Worm (Caenorhabditis elegans) whole organism, young adult: ENCODE measurements around the gene Y57G11C.46.
"Not testable (repeated sequence)": the region's sequence is repeated elsewhere in the genome, so short reads cannot be mapped to it uniquely, and the experiment has no call there.

Experiments used
- B0035.1 ChIP-seq: sonication (generic microtip); optimal IDR thresholded peaks from 2 replicates; lab custom pipeline; 2016; ENCODE audit warnings: missing genetic modification characterization, mild to moderate bottlenecking, missing compliant biosample characterization, missing genotype, missing genetic modification reagents
- B0336.3 ChIP-seq: fragments of 200-800 bp; sonication (Bioruptor generic); IDR thresholded peaks from 2 replicates; pipeline ENCODE4 v1.3.6; 2022; ENCODE audit warnings: missing genetic modification characterization, missing compliant biosample characterization
- C06A6.2 ChIP-seq: fragments of 200-800 bp; sonication (Bioruptor generic); conservative IDR thresholded peaks from 2 replicates; pipeline ENCODE4 v1.3.6; 2022; ENCODE audit warnings: missing genetic modification characterization, missing compliant biosample characterization
- F22D6.2 ChIP-seq: sonication (generic microtip); optimal IDR thresholded peaks from 2 replicates; lab custom pipeline; 2016; ENCODE audit warnings: mild to moderate bottlenecking, missing genetic modification characterization, missing compliant biosample characterization
- F49E8.2 ChIP-seq: sonication (generic microtip); optimal IDR thresholded peaks from 3 replicates; lab custom pipeline; 2017; ENCODE audit warnings: missing genetic modification characterization, mild to moderate bottlenecking, missing compliant biosample characterization, antibody characterized with exemption, moderate library complexity; ENCODE audit not compliant: insufficient read depth
- F55B11.4 ChIP-seq: sonication (generic microtip); optimal IDR thresholded peaks from 2 replicates; lab custom pipeline; 2016; ENCODE audit warnings: missing compliant biosample characterization, missing genetic modification characterization, borderline replicate concordance; ENCODE audit not compliant: insufficient read depth
- F57C9.4 ChIP-seq: sonication (generic microtip); optimal IDR thresholded peaks from 2 replicates; lab custom pipeline; 2017; ENCODE audit warnings: mild to moderate bottlenecking, missing genetic modification characterization, missing compliant biosample characterization
- T07F8.4 ChIP-seq: sonication (generic microtip); optimal IDR thresholded peaks from 2 replicates; lab custom pipeline; 2016; ENCODE audit warnings: mild to moderate bottlenecking, missing genetic modification characterization, moderate library complexity, missing compliant biosample characterization
- Y53F4B.3 ChIP-seq: fragments of 200-800 bp; sonication (Bioruptor generic); IDR thresholded peaks from 2 replicates; pipeline ENCODE4 v1.3.6; 2022; ENCODE audit warnings: missing genetic modification reagents, missing genetic modification characterization, missing compliant biosample characterization
- Y67H2A.10 ChIP-seq: fragments of 200-800 bp; sonication (Bioruptor generic); conservative IDR thresholded peaks from 2 replicates; pipeline ENCODE4 v1.3.6; 2022; ENCODE audit warnings: missing genetic modification reagents, missing genetic modification characterization, missing compliant biosample characterization
- ZK185.1 ChIP-seq: sonication (generic microtip); optimal IDR thresholded peaks from 2 replicates; lab custom pipeline; 2016; ENCODE audit warnings: mild to moderate bottlenecking, missing genetic modification characterization, missing compliant biosample characterization; ENCODE audit not compliant: poor library complexity, severe bottlenecking
- ama-1 ChIP-seq, 3 experiments: fragments of 150-350 bp in 1 of 3; sonication (generic microtip) in 2 of 3; optimal IDR thresholded peaks; 2 replicates each; lab custom pipeline; 2014 to 2018; ENCODE audit warnings: missing biosample characterization in 2 of 3, missing genetic modification characterization in 2 of 3, missing genetic modification reagents in 2 of 3
- aptf-3 ChIP-seq: fragments of 200-800 bp; sonication (Bioruptor generic); IDR thresholded peaks from 2 replicates; pipeline ENCODE4 v1.3.6; 2022; ENCODE audit warnings: missing genetic modification characterization, missing compliant biosample characterization
- attf-6 ChIP-seq: fragments of 200-800 bp; sonication (Bioruptor generic); IDR thresholded peaks from 2 replicates; pipeline ENCODE4 v1.3.6; 2022; ENCODE audit warnings: missing genetic modification reagents, missing genetic modification characterization, missing compliant biosample characterization
- ccch-3 ChIP-seq: fragments of 200-800 bp; sonication (Bioruptor generic); optimal IDR thresholded peaks from 2 replicates; lab custom pipeline; 2018; ENCODE audit warnings: mild to moderate bottlenecking, missing genetic modification characterization, missing compliant biosample characterization
- cebp-1 ChIP-seq, 2 experiments: fragments of 200-800 bp in 1 of 2; sonication (Bioruptor generic) in 1 of 2; sonication (generic microtip) in 1 of 2; IDR thresholded peaks in 1 of 2; optimal IDR thresholded peaks in 1 of 2; 2 replicates each; pipeline versions ENCODE4 v1.3.6 to Lab custom; 2017 to 2022; ENCODE audit warnings: missing compliant biosample characterization in 2 of 2, missing genetic modification characterization in 2 of 2, mild to moderate bottlenecking in 1 of 2, missing genetic modification reagents in 1 of 2, moderate library complexity in 1 of 2
- ceh-58 ChIP-seq: fragments of 200-800 bp; sonication (Bioruptor generic); IDR thresholded peaks from 2 replicates; pipeline ENCODE4 v1.3.6; 2022; ENCODE audit warnings: missing genetic modification characterization, missing compliant biosample characterization
- ceh-91 ChIP-seq: fragments of 200-800 bp; sonication (Bioruptor generic); IDR thresholded peaks from 2 replicates; pipeline ENCODE4 v1.3.6; 2022; ENCODE audit warnings: missing genetic modification reagents, missing genetic modification characterization, missing compliant biosample characterization
- die-1 ChIP-seq: sonication (generic microtip); optimal IDR thresholded peaks from 2 replicates; lab custom pipeline; 2016; ENCODE audit warnings: missing genotype, mild to moderate bottlenecking, missing genetic modification characterization, missing compliant biosample characterization
- dox-1 ChIP-seq: fragments of 200-800 bp; sonication (Bioruptor generic); IDR thresholded peaks from 2 replicates; pipeline ENCODE4 v1.3.6; 2022; ENCODE audit warnings: missing genetic modification reagents, missing genetic modification characterization, missing compliant biosample characterization
- dpff-1 ChIP-seq: sonication (generic microtip); optimal IDR thresholded peaks from 2 replicates; lab custom pipeline; 2017; ENCODE audit warnings: mild to moderate bottlenecking, missing genetic modification characterization, missing compliant biosample characterization
- dpl-1 ChIP-seq: fragments of 150-350 bp; optimal IDR thresholded peaks from 2 replicates; lab custom pipeline; 2014; ENCODE audit warnings: missing biosample characterization, missing genetic modification reagents, missing genetic modification characterization
- egrh-3 ChIP-seq: fragments of 200-800 bp; sonication (Bioruptor generic); IDR thresholded peaks from 2 replicates; pipeline ENCODE4 v1.3.6; 2022; ENCODE audit warnings: missing genetic modification reagents, missing genetic modification characterization, missing compliant biosample characterization
- hmg-20 ChIP-seq: fragments of 200-800 bp; sonication (Bioruptor generic); IDR thresholded peaks from 2 replicates; pipeline ENCODE4 v1.3.6; 2022; ENCODE audit warnings: missing genetic modification reagents, missing genetic modification characterization, missing compliant biosample characterization
- hrde-1 ChIP-seq: sonication (generic microtip); optimal IDR thresholded peaks from 2 replicates; lab custom pipeline; 2016; ENCODE audit warnings: missing genetic modification characterization, mild to moderate bottlenecking, missing compliant biosample characterization, moderate library complexity, missing genotype, missing genetic modification reagents, borderline replicate concordance
- lag-1 ChIP-seq: fragments of 200-800 bp; sonication (Bioruptor generic); IDR thresholded peaks from 2 replicates; pipeline ENCODE4 v1.3.6; 2022; ENCODE audit warnings: missing genetic modification reagents, missing genetic modification characterization, missing compliant biosample characterization
- let-526 ChIP-seq: fragments of 200-800 bp; sonication (Bioruptor generic); IDR thresholded peaks from 2 replicates; pipeline ENCODE4 v1.3.6; 2022; ENCODE audit warnings: missing genetic modification reagents, missing genetic modification characterization, missing compliant biosample characterization
- let-607 ChIP-seq, 2 experiments: fragments of 200-800 bp in 1 of 2; sonication (Bioruptor generic) in 1 of 2; sonication (generic microtip) in 1 of 2; optimal IDR thresholded peaks; 2 replicates each; lab custom pipeline; 2016 to 2018; ENCODE audit warnings: mild to moderate bottlenecking in 2 of 2, missing compliant biosample characterization in 2 of 2, missing genetic modification characterization in 2 of 2, moderate library complexity in 2 of 2, missing genotype in 1 of 2
- lin-35 ChIP-seq, 3 experiments: fragments of 150-350 bp in 2 of 3; sonication (generic microtip) in 1 of 3; optimal IDR thresholded peaks; 2 replicates each; lab custom pipeline; 2014 to 2018; ENCODE audit warnings: missing biosample characterization in 3 of 3, missing genetic modification characterization in 3 of 3, missing genetic modification reagents in 3 of 3
- lir-1 ChIP-seq: fragments of 200-800 bp; sonication (Bioruptor generic); conservative IDR thresholded peaks from 2 replicates; pipeline ENCODE4 v1.3.6; 2022; ENCODE audit warnings: missing genetic modification reagents, missing genetic modification characterization, missing compliant biosample characterization
- lsl-1 ChIP-seq: fragments of 200-800 bp; sonication (Bioruptor generic); optimal IDR thresholded peaks from 2 replicates; lab custom pipeline; 2018; ENCODE audit warnings: mild to moderate bottlenecking, missing genetic modification characterization, moderate library complexity, missing compliant biosample characterization
- mcd-1 ChIP-seq: fragments of 200-800 bp; sonication (Bioruptor generic); IDR thresholded peaks from 2 replicates; pipeline ENCODE4 v1.3.6; 2022; ENCODE audit warnings: missing genetic modification reagents, missing genetic modification characterization, missing compliant biosample characterization
- nfyb-1 ChIP-seq: fragments of 200-800 bp; sonication (Bioruptor generic); IDR thresholded peaks from 2 replicates; pipeline ENCODE4 v1.3.6; 2022; ENCODE audit warnings: missing genetic modification reagents, missing genetic modification characterization, missing compliant biosample characterization
- pbrm-1 ChIP-seq: fragments of 200-800 bp; sonication (Bioruptor generic); IDR thresholded peaks from 2 replicates; pipeline ENCODE4 v1.3.6; 2022; ENCODE audit warnings: missing genetic modification reagents, missing genetic modification characterization, missing compliant biosample characterization
- pha-4 ChIP-seq: fragments of 150-350 bp; sonication (generic microtip); optimal IDR thresholded peaks from 2 replicates; lab custom pipeline; 2014; ENCODE audit warnings: missing biosample characterization, missing genetic modification reagents, missing genetic modification characterization
- tbp1 ChIP-seq: fragments of 200-800 bp; sonication (Bioruptor generic); optimal IDR thresholded peaks from 2 replicates; lab custom pipeline; 2018; ENCODE audit warnings: mild to moderate bottlenecking, missing genetic modification characterization, missing compliant biosample characterization
- tlf-1 ChIP-seq: fragments of 200-800 bp; sonication (Bioruptor generic); optimal IDR thresholded peaks from 2 replicates; lab custom pipeline; 2018; ENCODE audit warnings: mild to moderate bottlenecking, missing genetic modification characterization, missing compliant biosample characterization
- unc-62 ChIP-seq: fragments of 150-350 bp; optimal IDR thresholded peaks from 2 replicates; lab custom pipeline; 2014; ENCODE audit warnings: missing biosample characterization, missing genetic modification reagents, missing genetic modification characterization
- ztf-18 ChIP-seq: sonication (generic microtip); optimal IDR thresholded peaks from 2 replicates; lab custom pipeline; 2016; ENCODE audit warnings: missing genotype, mild to moderate bottlenecking, missing genetic modification characterization, missing compliant biosample characterization
- ztf-26 ChIP-seq: sonication (generic microtip); optimal IDR thresholded peaks from 2 replicates; lab custom pipeline; 2017; ENCODE audit warnings: missing genetic modification characterization, missing compliant biosample characterization

Gene Y57G11C.46

ce11 chrIV:14861691-14862090, 45.5 kb upstream of the Y57G11C.46 start, which contains the start of gene Y57G11C.23:
Y57G11C.23 (minus strand) TSS chrIV:14861791.
- TF ChIP-seq die-1 = no peak
- no peak for TF ChIP-seq lag-1
- no peak for TF ChIP-seq pha-4 (tag; lab: Kevin White, UChicago)
- no peak for TF ChIP-seq aptf-3
- TF ChIP-seq C06A6.2 (GFP tag; lab: Robert Waterston, UW) = no peak
- TF ChIP-seq B0336.3 = no peak
- no peak for TF ChIP-seq pbrm-1 (GFP tag; lab: Robert Waterston, UW)
- TF ChIP-seq T07F8.4 (tag; lab: Kevin White, UChicago) = no peak
- no peak for TF ChIP-seq unc-62 (GFP tag; lab: Kevin White, UChicago)

ce11 chrIV:14853703-14854102, 37.5 kb upstream of the Y57G11C.46 start, which contains the start of gene Y57G11C.52:
Y57G11C.52 (plus strand) TSS chrIV:14854003.
- no peak for TF ChIP-seq ceh-58 (GFP tag; lab: Robert Waterston, UW)
- TF ChIP-seq ama-1 (optimal IDR thresholded peaks at IDR 0.05; lab: Kevin White, UChicago) = no peak
- no peak for TF ChIP-seq ama-1 (GFP tag; optimal IDR thresholded peaks at IDR 0.05; lab: Kevin White, UChicago)
- no peak for TF ChIP-seq dox-1 (GFP tag; lab: Robert Waterston, UW)
- TF ChIP-seq ccch-3 (GFP tag; lab: Kevin White, UChicago) = no peak
- TF ChIP-seq ceh-91 (GFP tag; lab: Robert Waterston, UW) = no peak

- not testable (repeated sequence) for TF ChIP-seq Y67H2A.10 (GFP tag; lab: Robert Waterston, UW); ZK185.1 (tag; lab: Kevin White, UChicago); ama-1 (optimal IDR thresholded peaks at IDR 0.05; lab: Kevin White, UChicago); ama-1 (GFP tag; optimal IDR thresholded peaks at IDR 0.05; lab: Kevin White, UChicago)
These were observed 26.9 kb upstream of the Y57G11C.46 start, which contains the start of gene Y57G11C.20 for ce11 chrIV:14843062-14843461. Y57G11C.20 (plus strand) TSS chrIV:14843362.

- TF ChIP-seq lir-1 (GFP tag; lab: Robert Waterston, UW) (peak; percentile 62; the same call in 1 of the 2 replicates), ztf-18 (tag; lab: Kevin White, UChicago) (peak; percentile 81), ztf-26 (peak; percentile 81), tlf-1 (peak; percentile 43), hrde-1 (tag; lab: Kevin White, UChicago) (peak; percentile 60), let-526 (GFP tag; lab: Robert Waterston, UW) (no peak), F55B11.4 (tag; lab: Kevin White, UChicago) (no peak), F49E8.2 (tag; lab: Kevin White, UChicago) (peak; percentile 66), ccch-3 (GFP tag; lab: Kevin White, UChicago) (peak; percentile 20), mcd-1 (GFP tag; lab: Robert Waterston, UW) (peak; percentile 65; the same call in 1 of the 2 replicates), dpl-1 (GFP tag; lab: Kevin White, UChicago) (no peak), B0336.3 (no peak; the same call in 1 of the 2 replicates), let-607 (tag; optimal IDR thresholded peaks at IDR 0.05; lab: Kevin White, UChicago) (peak; percentile 67 to 79), hmg-20 (no peak), pbrm-1 (GFP tag; lab: Robert Waterston, UW) (peak; percentile 80), ZK185.1 (tag; lab: Kevin White, UChicago) (peak; percentile 94), F57C9.4 (no peak), Y53F4B.3 (GFP tag; lab: Robert Waterston, UW) (0 out of 2 replicates have a peak, but pooled peaks have one; percentile 34), lsl-1 (GFP tag; lab: Kevin White, UChicago) (peak; percentile 51), B0035.1 (peak; percentile 66), nfyb-1 (GFP tag; lab: Robert Waterston, UW) (no peak), lin-35 (GFP tag; optimal IDR thresholded peaks at IDR 0.05; lab: Kevin White, UChicago) (peak in 1 of 3 experiments; percentile 80), F22D6.2 (peak; percentile 59), attf-6 (GFP tag; lab: Robert Waterston, UW) (peak; percentile 98), cebp-1 (GFP tag; IDR thresholded peaks at IDR 0.05; lab: Robert Waterston, UW) (no peak), cebp-1 (tag; optimal IDR thresholded peaks at IDR 0.05; lab: Kevin White, UChicago) (peak; percentile 78), die-1 (peak; percentile 79), dpff-1 (peak; percentile 60), tbp1 (GFP tag; lab: Kevin White, UChicago) (peak; percentile 90), ceh-91 (GFP tag; lab: Robert Waterston, UW) (no peak), egrh-3 (GFP tag; lab: Robert Waterston, UW) (no peak)
These were observed 21.9 kb upstream of the Y57G11C.46 start for ce11 chrIV:14838095-14838494.
